Worm (Caenorhabditis elegans) whole organism, L4 larva: ENCODE measurements around the gene perm-3.
A peak's percentile ranks its signal among the peaks of the same experiment; 100 is the strongest.

Experiments used
- R02D3.7 ChIP-seq: fragments of 150-350 bp; sonication (generic microtip); optimal IDR thresholded peaks from 3 replicates; lab custom pipeline; 2014; ENCODE audit warnings: missing biosample characterization, missing genetic modification characterization
- aly-2 ChIP-seq: sonication (generic microtip); optimal IDR thresholded peaks from 2 replicates; lab custom pipeline; 2018; ENCODE audit warnings: missing biosample characterization, missing genetic modification characterization
- ama-1 ChIP-seq: fragments of 150-350 bp; optimal IDR thresholded peaks from 2 replicates; lab custom pipeline; 2014; ENCODE audit warnings: inconsistent platforms, mixed read lengths
- attf-4 ChIP-seq: sonication (generic microtip); optimal IDR thresholded peaks from 3 replicates; lab custom pipeline; 2017; ENCODE audit warnings: missing biosample characterization, missing genetic modification characterization
- ceh-82 ChIP-seq: sonication (generic microtip); optimal IDR thresholded peaks from 2 replicates; lab custom pipeline; 2017; ENCODE audit warnings: missing biosample characterization, missing genetic modification characterization
- dve-1 ChIP-seq: sonication (generic microtip); optimal IDR thresholded peaks from 2 replicates; lab custom pipeline; 2017; ENCODE audit warnings: antibody characterized with exemption, mild to moderate bottlenecking, missing genetic modification characterization, missing compliant biosample characterization; ENCODE audit not compliant: insufficient read depth
- lin-13 ChIP-seq: fragments of 150-350 bp; optimal IDR thresholded peaks from 2 replicates; lab custom pipeline; 2014; ENCODE audit warnings: missing biosample characterization, missing genetic modification reagents, missing genetic modification characterization
- rbr-2 ChIP-seq: sonication (generic microtip); optimal IDR thresholded peaks from 2 replicates; lab custom pipeline; 2016; ENCODE audit warnings: missing genotype, missing genetic modification characterization, missing compliant biosample characterization
- set-16 ChIP-seq: fragments of 200-800 bp; sonication (Bioruptor generic); IDR thresholded peaks from 2 replicates; pipeline ENCODE4 v1.3.6; 2022; ENCODE audit warnings: missing genetic modification reagents, missing genetic modification characterization, missing compliant biosample characterization
- zag-1 ChIP-seq: fragments of 150-350 bp; optimal IDR thresholded peaks from 2 replicates; lab custom pipeline; 2014; ENCODE audit warnings: missing biosample characterization, missing genetic modification characterization
- ztf-11 ChIP-seq: fragments of 150-350 bp; optimal IDR thresholded peaks from 2 replicates; lab custom pipeline; 2014; ENCODE audit warnings: missing biosample characterization, missing genetic modification characterization
- ztf-7 ChIP-seq: fragments of 150-350 bp; optimal IDR thresholded peaks from 2 replicates; lab custom pipeline; 2014; ENCODE audit warnings: missing biosample characterization, missing genetic modification characterization

ce11 chrIV:5344168-5344567 is 50.4 kb downstream of the perm-3 start:
- TF ChIP-seq aly-2 (tag; lab: Kevin White, UChicago) (no peak), attf-4 (tag; lab: Kevin White, UChicago) (no peak), ztf-7 (tag; lab: Kevin White, UChicago) (no peak), R02D3.7 (tag; lab: Kevin White, UChicago) (no peak), lin-13 (GFP tag; lab: Kevin White, UChicago) (no peak), set-16 (GFP tag; lab: Robert Waterston, UW) (no peak), ama-1 (lab: Kevin White, UChicago) (no peak), rbr-2 (tag; lab: Kevin White, UChicago) (no peak), zag-1 (tag; lab: Kevin White, UChicago) (no peak), ztf-11 (tag; lab: Kevin White, UChicago) (no peak), dve-1 (tag; lab: Kevin White, UChicago) (peak; percentile 63), ceh-82 (no peak)
